Worm (Caenorhabditis elegans) whole organism, L3 larva: ENCODE data around the gene T10C6.7.

Experiments used
- ama-1 ChIP-seq: fragments of 150-350 bp; optimal IDR thresholded peaks from 2 replicates; lab custom pipeline; 2018
- ceh-9 ChIP-seq: sonication (generic microtip); optimal IDR thresholded peaks from 2 replicates; lab custom pipeline; 2018; ENCODE audit warnings: missing biosample characterization, missing genetic modification characterization
- daf-12 ChIP-seq: fragments of 150-350 bp; optimal IDR thresholded peaks from 2 replicates; lab custom pipeline; 2014; ENCODE audit warnings: missing biosample characterization, missing genetic modification reagents, missing genetic modification characterization
- elt-1 ChIP-seq: fragments of 150-350 bp; optimal IDR thresholded peaks from 2 replicates; lab custom pipeline; 2014; ENCODE audit warnings: missing biosample characterization, missing genetic modification characterization
- eor-1 ChIP-seq, 2 experiments: fragments of 150-350 bp; optimal IDR thresholded peaks; 2 replicates each; lab custom pipeline; 2014 to 2018; ENCODE audit warnings: missing biosample characterization in 2 of 2, missing genetic modification characterization in 2 of 2
- mdl-1 ChIP-seq: fragments of 150-350 bp; optimal IDR thresholded peaks from 2 replicates; lab custom pipeline; 2014; ENCODE audit warnings: missing biosample characterization, missing genetic modification characterization
- nhr-11 ChIP-seq: fragments of 150-350 bp; optimal IDR thresholded peaks from 2 replicates; lab custom pipeline; 2014; ENCODE audit warnings: missing biosample characterization, missing genetic modification characterization
- nhr-12 ChIP-seq: fragments of 150-350 bp; optimal IDR thresholded peaks from 2 replicates; lab custom pipeline; 2014; ENCODE audit warnings: missing biosample characterization, missing genetic modification characterization
- nhr-237 ChIP-seq: fragments of 150-350 bp; optimal IDR thresholded peaks from 2 replicates; lab custom pipeline; 2014; ENCODE audit warnings: missing biosample characterization, missing genetic modification characterization
- nhr-28 ChIP-seq: fragments of 150-350 bp; optimal IDR thresholded peaks from 2 replicates; lab custom pipeline; 2014; ENCODE audit warnings: missing biosample characterization, missing genetic modification characterization
- snpc-4 ChIP-seq: fragments of 150-350 bp; optimal IDR thresholded peaks from 2 replicates; lab custom pipeline; 2014; ENCODE audit warnings: missing biosample characterization, missing genetic modification characterization
- zag-1 ChIP-seq: fragments of 150-350 bp; optimal IDR thresholded peaks from 2 replicates; lab custom pipeline; 2014; ENCODE audit warnings: missing biosample characterization, missing genetic modification characterization

DNA sequence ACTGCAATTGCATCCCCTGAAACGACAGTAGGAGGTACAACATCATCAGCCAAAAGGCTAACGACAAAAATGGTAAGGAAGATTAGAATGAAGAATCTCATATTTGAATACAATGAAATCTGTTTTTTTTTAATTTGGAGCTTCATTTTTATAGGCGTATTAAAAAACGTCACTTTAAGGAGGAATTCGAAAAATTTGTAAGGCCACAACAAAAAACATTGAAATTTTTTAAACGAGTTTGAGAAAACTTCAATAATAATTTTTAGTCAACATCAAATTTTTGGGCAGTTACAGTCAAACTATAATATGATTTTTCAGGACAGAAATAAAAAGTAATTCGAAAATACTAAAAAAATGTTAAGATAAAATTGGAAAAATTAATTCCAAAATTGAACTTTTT, 31.3 kb upstream of the T10C6.7 start, which contains the start of gene F14H3.14:
- no peak for TF ChIP-seq daf-12 (tag; lab: Kevin White, UChicago)
- TF ChIP-seq nhr-237 (tag; lab: Kevin White, UChicago) = no peak
- no peak for TF ChIP-seq ama-1 (lab: Kevin White, UChicago)
- TF ChIP-seq nhr-12 (tag; lab: Kevin White, UChicago) = no peak
- TF ChIP-seq eor-1 (tag; optimal IDR thresholded peaks at IDR 0.05; lab: Kevin White, UChicago) = no peak
- no peak for TF ChIP-seq nhr-28 (tag; lab: Kevin White, UChicago)
- no peak for TF ChIP-seq elt-1 (tag; lab: Kevin White, UChicago)
- TF ChIP-seq nhr-11 (tag; lab: Kevin White, UChicago) = no peak
- no peak for TF ChIP-seq mdl-1
- TF ChIP-seq zag-1 (tag; lab: Kevin White, UChicago) = no peak
- TF ChIP-seq ceh-9 (tag; lab: Kevin White, UChicago) = no peak
- no peak for TF ChIP-seq snpc-4 (tag; lab: Kevin White, UChicago)
